Fruit fly (Drosophila melanogaster): ENCODE measurements around the gene CG14115.
A peak's percentile ranks its signal among the peaks of the same experiment; 100 is the strongest.

The CG14115 gene

dm6 chr3L:13049671-13050070, 11.6 kb downstream of the CG14115 start (continued):
- TF ChIP-seq H15 (GFP tag; IDR thresholded peaks at IDR 0.05) (no peak), D19B (GFP tag; optimal IDR thresholded peaks at IDR 0.05) (no peak), CG7556 (GFP tag; optimal IDR thresholded peaks at IDR 0.05) (peak; percentile 20), CG1233 (GFP tag; optimal IDR thresholded peaks at IDR 0.05) (no peak), Opbp (GFP tag; IDR thresholded peaks at IDR 0.05; ENCODE audit: partially characterized antibody) (no peak), Dip3 (GFP tag; optimal IDR thresholded peaks at IDR 0.05) (no peak), MBD-R2 (GFP tag; IDR thresholded peaks at IDR 0.05) (no peak), phol (tag; optimal IDR thresholded peaks at IDR 0.05) (peak; percentile 15), lola (GFP tag; optimal IDR thresholded peaks at IDR 0.05) (peak in 1 of 3 experiments; percentile 54), CG7745 (tag; optimal IDR thresholded peaks at IDR 0.05) (no peak), CG31441 (GFP tag; IDR thresholded peaks at IDR 0.05) (peak; percentile 42), ac (GFP tag; optimal IDR thresholded peaks at IDR 0.05) (peak; percentile 11), psq (GFP tag; optimal IDR thresholded peaks at IDR 0.05) (no peak), CG1603 (tag; optimal IDR thresholded peaks at IDR 0.05) (peak; percentile 8), trem (tag; optimal IDR thresholded peaks at IDR 0.05) (peak; percentile 3), so (GFP tag; IDR thresholded peaks at IDR 0.05) (no peak), CG30431 (GFP tag; optimal IDR thresholded peaks at IDR 0.05) (no peak), danr (GFP tag; IDR thresholded peaks at IDR 0.05) (no peak), zen (tag; optimal IDR thresholded peaks at IDR 0.05) (peak; percentile 83), CG43689 (GFP tag; IDR thresholded peaks at IDR 0.05) (no peak), CG34224 (GFP tag; IDR thresholded peaks at IDR 0.05; ENCODE audit: partially characterized antibody) (no peak), CG12391 (tag; optimal IDR thresholded peaks at IDR 0.05) (peak; percentile 14), cg (GFP tag; optimal IDR thresholded peaks at IDR 0.05) (no peak), gce (GFP tag; IDR thresholded peaks at IDR 0.05) (no peak), Nf-YC (tag; optimal IDR thresholded peaks at IDR 0.05) (no peak), CG14710 (tag; optimal IDR thresholded peaks at IDR 0.05) (peak; percentile 56), Camta (GFP tag; optimal IDR thresholded peaks at IDR 0.05) (no peak), CG32772 (GFP tag; IDR thresholded peaks at IDR 0.05) (peak; percentile 21; the same call in 1 of the 2 replicates), trh (GFP tag; optimal IDR thresholded peaks at IDR 0.05) (no peak), CG12219 (GFP tag; optimal IDR thresholded peaks at IDR 0.05) (no peak), gem (tag; optimal IDR thresholded peaks at IDR 0.05) (peak; percentile 36), tll (GFP tag; optimal IDR thresholded peaks at IDR 0.05) (peak in 1 of 2 experiments; percentile 65), tap (tag; optimal IDR thresholded peaks at IDR 0.05) (no peak), CG13624 (GFP tag; optimal IDR thresholded peaks at IDR 0.05) (no peak), chm (GFP tag; IDR thresholded peaks at IDR 0.05) (peak; percentile 14; the same call in 1 of the 2 replicates), prd (optimal IDR thresholded peaks at IDR 0.05) (no peak), prd (GFP tag; IDR thresholded peaks at IDR 0.05) (peak; percentile 4; the same call in 1 of the 3 replicates)

- TF ChIP-seq Gug (GFP tag; IDR thresholded peaks at IDR 0.05) (no peak), Bdp1 (GFP tag; optimal IDR thresholded peaks at IDR 0.05) (no peak), CG11723 (GFP tag; optimal IDR thresholded peaks at IDR 0.05) (no peak), ems (GFP tag; optimal IDR thresholded peaks at IDR 0.05) (no peak), BEAF-32 (GFP tag; optimal IDR thresholded peaks at IDR 0.05) (peak; percentile 73), chinmo (GFP tag; IDR thresholded peaks at IDR 0.05; ENCODE audit: partially characterized antibody) (peak; percentile 66; the same call in 1 of the 4 replicates), Myb (GFP tag; optimal IDR thresholded peaks at IDR 0.05) (peak; percentile 0), en (GFP tag; optimal IDR thresholded peaks at IDR 0.05) (no peak), CG14965 (GFP tag; optimal IDR thresholded peaks at IDR 0.05; ENCODE audit: borderline replicate concordance) (no peak), CG7963 (GFP tag; IDR thresholded peaks at IDR 0.05; ENCODE audit: partially characterized antibody) (peak; percentile 78; the same call in 2 of the 3 replicates), CG6654 (GFP tag; optimal IDR thresholded peaks at IDR 0.05) (no peak), nerfin-1 (tag; optimal IDR thresholded peaks at IDR 0.05) (no peak), Dp (GFP tag; optimal IDR thresholded peaks at IDR 0.05) (peak; percentile 98), CG4282 (GFP tag; optimal IDR thresholded peaks at IDR 0.05) (no peak), Taf1 (GFP tag; IDR thresholded peaks at IDR 0.05) (no peak), disco-r (GFP tag; optimal IDR thresholded peaks at IDR 0.05) (no peak)
Measured at dm6 chr3L:13046758-13047157, 14.5 kb downstream of the CG14115 start, which contains the start of gene CG11279. CG11279 (plus strand) TSS chr3L:13046977.
